Fruit fly (Drosophila melanogaster) whole organism, embryonic: ENCODE results near the gene Kyat.
A peak's percentile ranks its signal among the peaks of the same experiment; 100 is the strongest.

Experiments used
- B-H1 ChIP-seq: fragments of 200-800 bp; sonication (Bioruptor generic); IDR thresholded peaks from 3 replicates; pipeline ENCODE4 v1.3.6; 2022; ENCODE audit warnings: missing biosample characterization, missing genetic modification characterization
- Bdp1 ChIP-seq: fragments of 200-800 bp; sonication (Bioruptor generic); optimal IDR thresholded peaks from 3 replicates; lab custom pipeline; 2016; ENCODE audit warnings: missing biosample characterization, missing genetic modification characterization
- CG10321 ChIP-seq: fragments of 200-800 bp; sonication (Bioruptor generic); IDR thresholded peaks from 2 replicates; pipeline ENCODE4 v1.3.6; 2022; ENCODE audit warnings: missing biosample characterization, missing genetic modification characterization
- CG11723 ChIP-seq: fragments of 200-800 bp; sonication (Bioruptor generic); optimal IDR thresholded peaks from 2 replicates; lab custom pipeline; 2017; ENCODE audit warnings: missing biosample characterization, mild to moderate bottlenecking, missing genetic modification characterization
- CG12744 ChIP-seq: fragments of 200-800 bp; sonication (Bioruptor generic); optimal IDR thresholded peaks from 2 replicates; lab custom pipeline; 2016; ENCODE audit warnings: missing biosample characterization, missing genetic modification characterization
- CG12942 ChIP-seq: fragments of 200-800 bp; sonication (Bioruptor generic); optimal IDR thresholded peaks from 3 replicates; lab custom pipeline; 2016; ENCODE audit warnings: missing biosample characterization, missing genetic modification characterization
- CG13624 ChIP-seq: fragments of 200-800 bp; sonication (Bioruptor generic); optimal IDR thresholded peaks from 2 replicates; lab custom pipeline; 2016; ENCODE audit warnings: missing biosample characterization, missing genetic modification characterization
- CG15011 ChIP-seq: fragments of 200-800 bp; sonication (Bioruptor generic); optimal IDR thresholded peaks from 3 replicates; lab custom pipeline; 2018; ENCODE audit warnings: missing biosample characterization, mild to moderate bottlenecking, missing genetic modification characterization
- CG15479 ChIP-seq: fragments of 200-800 bp; sonication (Bioruptor generic); optimal IDR thresholded peaks from 3 replicates; lab custom pipeline; 2019; ENCODE audit warnings: missing biosample characterization, mild to moderate bottlenecking, missing genetic modification characterization, moderate library complexity
- CG16815 ChIP-seq: fragments of 200-800 bp; sonication (Bioruptor generic); optimal IDR thresholded peaks from 3 replicates; lab custom pipeline; 2017; ENCODE audit warnings: missing biosample characterization, mild to moderate bottlenecking, missing genetic modification characterization
- CG33213 ChIP-seq: fragments of 200-800 bp; sonication (Bioruptor generic); optimal IDR thresholded peaks from 3 replicates; lab custom pipeline; 2016; ENCODE audit warnings: missing biosample characterization, missing genetic modification characterization
- CG34376 ChIP-seq: fragments of 200-800 bp; sonication (Bioruptor generic); optimal IDR thresholded peaks from 2 replicates; lab custom pipeline; 2018; ENCODE audit warnings: missing biosample characterization, mild to moderate bottlenecking, missing genetic modification characterization
- CG4820 ChIP-seq: fragments of 200-800 bp; sonication (Bioruptor generic); optimal IDR thresholded peaks from 3 replicates; lab custom pipeline; 2016; ENCODE audit warnings: missing biosample characterization, missing genetic modification characterization
- CG6791 ChIP-seq: fragments of 200-800 bp; sonication (Bioruptor generic); IDR thresholded peaks from 3 replicates; pipeline ENCODE4 v1.3.6; 2022; ENCODE audit warnings: missing biosample characterization, missing genetic modification characterization; ENCODE audit not compliant: partially characterized antibody
- CG8281 ChIP-seq: fragments of 200-800 bp; sonication (Bioruptor generic); optimal IDR thresholded peaks from 2 replicates; lab custom pipeline; 2018; ENCODE audit warnings: missing biosample characterization, mild to moderate bottlenecking, missing genetic modification characterization, moderate library complexity
- CG9215 ChIP-seq: fragments of 200-800 bp; sonication (Bioruptor generic); IDR thresholded peaks from 2 replicates; pipeline ENCODE4 v1.3.6; 2022; ENCODE audit warnings: missing biosample characterization, missing genetic modification characterization
- Camta ChIP-seq: fragments of 200-800 bp; sonication (Bioruptor generic); optimal IDR thresholded peaks from 2 replicates; lab custom pipeline; 2016; ENCODE audit warnings: missing biosample characterization, missing genetic modification characterization
- Dfd ChIP-seq, 2 experiments: fragments of >200 bp; optimal IDR thresholded peaks; 2 replicates each; lab custom pipeline; 2017; ENCODE audit warnings: missing biosample characterization in 2 of 2, missing genetic modification characterization in 2 of 2
- E2f1 ChIP-seq: fragments of 200-800 bp; sonication (Bioruptor generic); IDR thresholded peaks from 2 replicates; pipeline ENCODE4 v1.3.6; 2022; ENCODE audit warnings: missing biosample characterization, missing genetic modification characterization
- Elba2 ChIP-seq: fragments of 200-800 bp; sonication (Bioruptor generic); optimal IDR thresholded peaks from 3 replicates; lab custom pipeline; 2016; ENCODE audit warnings: missing biosample characterization, missing genetic modification characterization
- Fer3 ChIP-seq: fragments of 200-800 bp; sonication (Bioruptor generic); optimal IDR thresholded peaks from 2 replicates; lab custom pipeline; 2018; ENCODE audit warnings: missing biosample characterization, mild to moderate bottlenecking, missing genetic modification characterization, moderate library complexity
- H2.0 ChIP-seq: fragments of 200-800 bp; sonication (Bioruptor generic); IDR thresholded peaks from 2 replicates; pipeline ENCODE4 v1.3.6; 2022; ENCODE audit warnings: missing biosample characterization, missing genetic modification characterization
- Hey ChIP-seq: fragments of 200-800 bp; sonication (Bioruptor generic); optimal IDR thresholded peaks from 3 replicates; lab custom pipeline; 2018; ENCODE audit warnings: missing biosample characterization, mild to moderate bottlenecking, missing genetic modification characterization
- Hmx ChIP-seq: fragments of 200-800 bp; sonication (Bioruptor generic); optimal IDR thresholded peaks from 2 replicates; lab custom pipeline; 2016; ENCODE audit warnings: missing biosample characterization, missing genetic modification characterization
- Hr3 ChIP-seq: fragments of 200-800 bp; sonication (Bioruptor generic); optimal IDR thresholded peaks from 3 replicates; lab custom pipeline; 2016; ENCODE audit warnings: missing biosample characterization, missing genetic modification characterization
- Hr39 ChIP-seq: fragments of >200 bp; optimal IDR thresholded peaks from 2 replicates; lab custom pipeline; 2017
- Hsf ChIP-seq: fragments of 200-800 bp; sonication (Bioruptor generic); optimal IDR thresholded peaks from 3 replicates; lab custom pipeline; 2016; ENCODE audit warnings: missing biosample characterization, missing genetic modification characterization
- Nf-YB ChIP-seq: fragments of 200-800 bp; sonication (Bioruptor generic); optimal IDR thresholded peaks from 3 replicates; lab custom pipeline; 2019; ENCODE audit warnings: missing biosample characterization, mild to moderate bottlenecking, missing genetic modification characterization, moderate library complexity
- NfI ChIP-seq: fragments of 200-800 bp; sonication (Bioruptor generic); optimal IDR thresholded peaks from 3 replicates; lab custom pipeline; 2018; ENCODE audit warnings: missing biosample characterization, mild to moderate bottlenecking, missing genetic modification characterization, moderate library complexity
- Scr ChIP-seq: fragments of 200-800 bp; sonication (Bioruptor generic); IDR thresholded peaks from 2 replicates; pipeline ENCODE4 v1.3.6; 2022; ENCODE audit warnings: missing biosample characterization, missing genetic modification characterization; ENCODE audit not compliant: partially characterized antibody
- Vsx1 ChIP-seq: fragments of 200-800 bp; sonication (Bioruptor generic); optimal IDR thresholded peaks from 2 replicates; lab custom pipeline; 2017; ENCODE audit warnings: missing biosample characterization, mild to moderate bottlenecking, missing genetic modification characterization, missing genetic modification reagents
- al ChIP-seq: fragments of 200-800 bp; sonication (Bioruptor generic); IDR thresholded peaks from 2 replicates; pipeline ENCODE4 v1.3.6; 2022; ENCODE audit warnings: missing biosample characterization, missing genetic modification characterization
- ase ChIP-seq: fragments of 200-800 bp; sonication (Bioruptor generic); IDR thresholded peaks from 3 replicates; pipeline ENCODE4 v1.3.6; 2022; ENCODE audit warnings: missing biosample characterization, missing genetic modification characterization
- bowl ChIP-seq: fragments of 200-800 bp; sonication (Bioruptor generic); IDR thresholded peaks from 2 replicates; pipeline ENCODE4 v1.3.6; 2022; ENCODE audit warnings: missing biosample characterization, missing genetic modification characterization
- chif ChIP-seq, 2 experiments: fragments of 200-800 bp; sonication (Bioruptor generic); optimal IDR thresholded peaks; 3 replicates each; lab custom pipeline; 2016; ENCODE audit warnings: missing biosample characterization in 2 of 2, missing genetic modification characterization in 2 of 2
- chn ChIP-seq: fragments of 200-800 bp; sonication (Bioruptor generic); optimal IDR thresholded peaks from 2 replicates; lab custom pipeline; 2016; ENCODE audit warnings: missing biosample characterization, missing genetic modification characterization
- dan ChIP-seq: fragments of 200-800 bp; sonication (Bioruptor generic); IDR thresholded peaks from 2 replicates; pipeline ENCODE4 v1.3.6; 2022; ENCODE audit warnings: missing biosample characterization, missing genetic modification characterization
- eyg ChIP-seq: fragments of 200-800 bp; sonication (Bioruptor generic); optimal IDR thresholded peaks from 3 replicates; lab custom pipeline; 2016; ENCODE audit warnings: missing biosample characterization, missing genetic modification characterization
- fru ChIP-seq: fragments of >200 bp; optimal IDR thresholded peaks from 2 replicates; lab custom pipeline; 2017
- gcm ChIP-seq: fragments of 200-800 bp; sonication (Bioruptor generic); optimal IDR thresholded peaks from 2 replicates; lab custom pipeline; 2019; ENCODE audit warnings: missing biosample characterization, mild to moderate bottlenecking, missing genetic modification characterization, moderate library complexity
- kah ChIP-seq: fragments of 200-800 bp; sonication (Bioruptor generic); optimal IDR thresholded peaks from 2 replicates; lab custom pipeline; 2018; ENCODE audit warnings: missing biosample characterization, mild to moderate bottlenecking, missing genetic modification characterization
- nerfin-2 ChIP-seq: fragments of 200-800 bp; sonication (Bioruptor generic); IDR thresholded peaks from 2 replicates; pipeline ENCODE4 v1.3.6; 2022; ENCODE audit warnings: missing biosample characterization, missing genetic modification characterization; ENCODE audit not compliant: partially characterized antibody
- otp ChIP-seq: fragments of 200-800 bp; sonication (Bioruptor generic); IDR thresholded peaks from 3 replicates; pipeline ENCODE4, ENCODE4 v1.3.6; 2022; ENCODE audit warnings: missing biosample characterization, missing genetic modification characterization
- pita ChIP-seq: fragments of 200-800 bp; sonication (Bioruptor generic); optimal IDR thresholded peaks from 2 replicates; lab custom pipeline; 2017; ENCODE audit warnings: missing biosample characterization, mild to moderate bottlenecking, missing genetic modification characterization
- rib ChIP-seq: fragments of 200-800 bp; sonication (Bioruptor generic); IDR thresholded peaks from 2 replicates; pipeline ENCODE4 v1.3.6; 2022; ENCODE audit warnings: missing biosample characterization, missing genetic modification characterization
- sc ChIP-seq, 3 experiments: fragments of >200 bp in 2 of 3; fragments of 200-800 bp in 1 of 3; sonication (Bioruptor generic) in 1 of 3; optimal IDR thresholded peaks; 2 replicates in 2 of 3; 3 replicates in 1 of 3; lab custom pipeline; 2017; ENCODE audit warnings: mild to moderate bottlenecking in 1 of 3, missing biosample characterization in 1 of 3, missing genetic modification characterization in 1 of 3, missing genetic modification reagents in 1 of 3
- seq ChIP-seq: fragments of 200-800 bp; sonication (Bioruptor generic); IDR thresholded peaks from 2 replicates; pipeline ENCODE4 v1.3.6; 2022; ENCODE audit warnings: missing biosample characterization, missing genetic modification characterization
- sqz ChIP-seq: fragments of 200-800 bp; sonication (Bioruptor generic); optimal IDR thresholded peaks from 3 replicates; lab custom pipeline; 2018; ENCODE audit warnings: missing biosample characterization, mild to moderate bottlenecking, missing genetic modification characterization
- tgo ChIP-seq: fragments of 200-800 bp; sonication (Bioruptor generic); IDR thresholded peaks from 3 replicates; pipeline ENCODE4 v1.3.6; 2022; ENCODE audit warnings: missing biosample characterization, missing genetic modification characterization
- trh ChIP-seq: fragments of 200-800 bp; sonication (Bioruptor generic); optimal IDR thresholded peaks from 2 replicates; lab custom pipeline; 2016; ENCODE audit warnings: missing biosample characterization, missing genetic modification characterization

The Kyat gene

dm6 chr3R:11779357-11780018, 42.8 kb downstream of the Kyat start (continued):
- TF ChIP-seq CG16815 (GFP tag; lab: Kevin White, UChicago): peak; percentile 78
- TF ChIP-seq CG15011: peak; percentile 46
- no peak for TF ChIP-seq fru
- no peak for TF ChIP-seq Fer3
- TF ChIP-seq CG33213 (GFP tag; lab: Kevin White, UChicago): peak; percentile 48
- TF ChIP-seq dan (GFP tag; lab: Robert Waterston, UW): no peak
- TF ChIP-seq NfI (GFP tag; lab: Kevin White, UChicago): peak; percentile 65
- no peak; the same call in 2 of the 3 replicates for TF ChIP-seq B-H1 (GFP tag; lab: Robert Waterston, UW)
- no peak for TF ChIP-seq bowl (GFP tag; lab: Robert Waterston, UW)
- peak; percentile 38 for TF ChIP-seq CG8281 (tag; lab: Kevin White, UChicago)
- TF ChIP-seq ase (GFP tag; lab: Robert Waterston, UW): peak; percentile 20; the same call in 1 of the 3 replicates
- TF ChIP-seq Vsx1 (GFP tag; lab: Kevin White, UChicago): peak; percentile 41
- TF ChIP-seq Hsf: peak; percentile 68
- TF ChIP-seq trh (GFP tag; lab: Kevin White, UChicago): peak; percentile 24
- peak; percentile 37 for TF ChIP-seq Hmx
- no peak for TF ChIP-seq pita (GFP tag; lab: Kevin White, UChicago)
- TF ChIP-seq CG11723: peak; percentile 12
- no peak for TF ChIP-seq Scr (GFP tag; lab: Robert Waterston, UW)
- TF ChIP-seq sqz: peak; percentile 12
- no peak for TF ChIP-seq Hr39
- no peak for TF ChIP-seq nerfin-2 (GFP tag; lab: Robert Waterston, UW)
- TF ChIP-seq E2f1 (GFP tag; lab: Robert Waterston, UW): peak; percentile 50; the same call in 1 of the 2 replicates
- peak; percentile 41 for TF ChIP-seq Bdp1
- TF ChIP-seq Nf-YB (GFP tag; lab: Kevin White, UChicago): peak; percentile 66
- TF ChIP-seq al (GFP tag; lab: Robert Waterston, UW): no peak
- TF ChIP-seq Camta (GFP tag; lab: Kevin White, UChicago): peak; percentile 68
- TF ChIP-seq CG9215 (GFP tag; lab: Robert Waterston, UW): no peak
- TF ChIP-seq CG13624: no peak
- TF ChIP-seq chif (GFP tag; optimal IDR thresholded peaks at IDR 0.05; lab: Kevin White, UChicago): peak; percentile 66 to 84
- TF ChIP-seq H2.0 (GFP tag; lab: Robert Waterston, UW): peak; percentile 41; the same call in 1 of the 2 replicates
- TF ChIP-seq rib: no peak
- TF ChIP-seq tgo (GFP tag; lab: Robert Waterston, UW): peak; percentile 52; the same call in 2 of the 3 replicates
- TF ChIP-seq CG6791: no peak
- no peak for TF ChIP-seq sc (optimal IDR thresholded peaks at IDR 0.05; lab: Kevin White, UChicago)
- peak; percentile 84 for TF ChIP-seq sc (GFP tag; optimal IDR thresholded peaks at IDR 0.05; lab: Kevin White, UChicago)
- TF ChIP-seq Dfd (GFP tag; optimal IDR thresholded peaks at IDR 0.05; lab: Kevin White, UChicago): no peak
- 0 out of 3 replicates have a peak, but pooled peaks have one; percentile 3 for TF ChIP-seq otp
- TF ChIP-seq kah (GFP tag; lab: Kevin White, UChicago): no peak
- no peak for TF ChIP-seq seq (GFP tag; lab: Robert Waterston, UW)
- TF ChIP-seq eyg (GFP tag; lab: Kevin White, UChicago): no peak
- TF ChIP-seq CG4820 (GFP tag; lab: Kevin White, UChicago): peak; percentile 75
- TF ChIP-seq CG15479 (GFP tag; lab: Kevin White, UChicago): no peak
- TF ChIP-seq chn (GFP tag; lab: Kevin White, UChicago): peak; percentile 88
- peak; percentile 79 for TF ChIP-seq Hr3 (GFP tag; lab: Kevin White, UChicago)
- TF ChIP-seq CG12744 (GFP tag; lab: Kevin White, UChicago): peak; percentile 12
- TF ChIP-seq gcm (GFP tag; lab: Kevin White, UChicago): peak; percentile 70
- TF ChIP-seq Elba2: no peak
- TF ChIP-seq CG10321: no peak
- no peak for TF ChIP-seq Hey
- TF ChIP-seq CG12942 (GFP tag; lab: Kevin White, UChicago): peak; percentile 49
- TF ChIP-seq CG34376 (GFP tag; lab: Kevin White, UChicago): no peak
